Fruit fly (Drosophila melanogaster) whole organism, embryonic: ENCODE data around the gene LysB.

Source experiments
- Atf6 ChIP-seq: fragments of 200-800 bp; sonication (Bioruptor generic); IDR thresholded peaks from 2 replicates; pipeline ENCODE4 v1.3.6; 2022; ENCODE audit warnings: missing biosample characterization, missing genetic modification characterization
- Bteb2 ChIP-seq: fragments of 200-800 bp; sonication (Bioruptor generic); optimal IDR thresholded peaks from 2 replicates; lab custom pipeline; 2016; ENCODE audit warnings: missing biosample characterization, missing genetic modification characterization
- CG10209 ChIP-seq: fragments of 200-800 bp; sonication (Bioruptor generic); optimal IDR thresholded peaks from 3 replicates; lab custom pipeline; 2017; ENCODE audit warnings: missing biosample characterization, mild to moderate bottlenecking, missing genetic modification characterization, missing genetic modification reagents
- CG10321 ChIP-seq: fragments of 200-800 bp; sonication (Bioruptor generic); IDR thresholded peaks from 2 replicates; pipeline ENCODE4 v1.3.6; 2022; ENCODE audit warnings: missing biosample characterization, missing genetic modification characterization
- CG1233 ChIP-seq: fragments of 200-800 bp; sonication (Bioruptor generic); optimal IDR thresholded peaks from 4 replicates; lab custom pipeline; 2018; ENCODE audit warnings: missing biosample characterization, mild to moderate bottlenecking, missing genetic modification characterization
- CG13894 ChIP-seq: fragments of 200-800 bp; sonication (Bioruptor generic); optimal IDR thresholded peaks from 3 replicates; lab custom pipeline; 2018; ENCODE audit warnings: missing biosample characterization, mild to moderate bottlenecking, missing genetic modification characterization, moderate library complexity
- CG14050 ChIP-seq: fragments of 200-800 bp; sonication (Bioruptor generic); IDR thresholded peaks from 3 replicates; pipeline ENCODE4 v1.3.6; 2022; ENCODE audit warnings: missing biosample characterization, missing genetic modification characterization
- CG1602 ChIP-seq: fragments of 200-800 bp; sonication (Bioruptor generic); optimal IDR thresholded peaks from 3 replicates; lab custom pipeline; 2016; ENCODE audit warnings: missing biosample characterization, missing genetic modification characterization
- CG1603 ChIP-seq: fragments of 200-800 bp; sonication (Bioruptor generic); optimal IDR thresholded peaks from 2 replicates; lab custom pipeline; 2019; ENCODE audit warnings: missing biosample characterization, mild to moderate bottlenecking, missing genetic modification characterization, moderate library complexity
- CG17385 ChIP-seq: fragments of 200-800 bp; sonication (Bioruptor generic); optimal IDR thresholded peaks from 3 replicates; lab custom pipeline; 2018; ENCODE audit warnings: missing biosample characterization, mild to moderate bottlenecking, missing genetic modification characterization
- CG17829 ChIP-seq: fragments of 200-800 bp; optimal IDR thresholded peaks from 2 replicates; lab custom pipeline; 2019; ENCODE audit warnings: missing biosample characterization, mild to moderate bottlenecking, missing genetic modification characterization, moderate library complexity
- CG2199 ChIP-seq: fragments of 200-800 bp; sonication (Bioruptor generic); IDR thresholded peaks from 3 replicates; pipeline ENCODE4 v1.3.6; 2022; ENCODE audit warnings: missing biosample characterization, missing genetic modification characterization
- CG2202 ChIP-seq: fragments of 200-800 bp; sonication (Bioruptor generic); optimal IDR thresholded peaks from 2 replicates; lab custom pipeline; 2018; ENCODE audit warnings: missing biosample characterization, mild to moderate bottlenecking, missing genetic modification characterization
- CG2678 ChIP-seq: fragments of 200-800 bp; sonication (Bioruptor generic); optimal IDR thresholded peaks from 3 replicates; lab custom pipeline; 2019; ENCODE audit warnings: missing biosample characterization, mild to moderate bottlenecking, missing genetic modification characterization, moderate library complexity
- CG4282 ChIP-seq: fragments of 200-800 bp; sonication (Bioruptor generic); optimal IDR thresholded peaks from 2 replicates; lab custom pipeline; 2016; ENCODE audit warnings: missing biosample characterization, missing genetic modification characterization
- CG7963 ChIP-seq: fragments of 200-800 bp; sonication (Bioruptor generic); IDR thresholded peaks from 3 replicates; pipeline ENCODE4 v1.3.6; 2022; ENCODE audit warnings: missing biosample characterization, missing genetic modification characterization; ENCODE audit not compliant: partially characterized antibody
- CG8281 ChIP-seq: fragments of 200-800 bp; sonication (Bioruptor generic); optimal IDR thresholded peaks from 2 replicates; lab custom pipeline; 2018; ENCODE audit warnings: missing biosample characterization, mild to moderate bottlenecking, missing genetic modification characterization, moderate library complexity
- CG8359 ChIP-seq: fragments of 200-800 bp; sonication (Bioruptor generic); optimal IDR thresholded peaks from 2 replicates; lab custom pipeline; 2017; ENCODE audit warnings: missing biosample characterization, mild to moderate bottlenecking, missing genetic modification characterization, borderline replicate concordance
- CG8924 ChIP-seq: fragments of 200-800 bp; optimal IDR thresholded peaks from 3 replicates; lab custom pipeline; 2019; ENCODE audit warnings: missing biosample characterization, mild to moderate bottlenecking, missing genetic modification characterization, moderate library complexity
- CG8944 ChIP-seq: fragments of 200-800 bp; sonication (Bioruptor generic); optimal IDR thresholded peaks from 3 replicates; lab custom pipeline; 2016; ENCODE audit warnings: missing biosample characterization, missing genetic modification characterization
- CG9609 ChIP-seq: fragments of 200-800 bp; sonication (Bioruptor generic); optimal IDR thresholded peaks from 3 replicates; lab custom pipeline; 2016; ENCODE audit warnings: missing biosample characterization, missing genetic modification characterization
- D19A ChIP-seq: fragments of 200-800 bp; optimal IDR thresholded peaks from 3 replicates; lab custom pipeline; 2019; ENCODE audit warnings: missing biosample characterization, mild to moderate bottlenecking, missing genetic modification characterization, moderate library complexity
- Doc2 ChIP-seq: fragments of 200-800 bp; sonication (Bioruptor generic); IDR thresholded peaks from 2 replicates; pipeline ENCODE4 v1.3.6; 2022; ENCODE audit warnings: missing biosample characterization, missing genetic modification characterization
- Doc3 ChIP-seq: fragments of 200-800 bp; sonication (Bioruptor generic); IDR thresholded peaks from 3 replicates; pipeline ENCODE4 v1.3.6; 2022; ENCODE audit warnings: missing biosample characterization, missing genetic modification characterization; ENCODE audit not compliant: partially characterized antibody
- ERR ChIP-seq: fragments of 200-800 bp; sonication (Bioruptor generic); optimal IDR thresholded peaks from 2 replicates; lab custom pipeline; 2016; ENCODE audit warnings: missing biosample characterization, missing genetic modification characterization
- H15 ChIP-seq: fragments of 200-800 bp; sonication (Bioruptor generic); IDR thresholded peaks from 3 replicates; pipeline ENCODE4 v1.3.6; 2022; ENCODE audit warnings: missing biosample characterization, missing genetic modification characterization
- HHEX ChIP-seq: fragments of 200-800 bp; sonication (Bioruptor generic); optimal IDR thresholded peaks from 3 replicates; lab custom pipeline; 2017; ENCODE audit warnings: missing biosample characterization, mild to moderate bottlenecking, missing genetic modification characterization, missing genetic modification reagents
- Hand ChIP-seq: fragments of 200-800 bp; sonication (Bioruptor generic); optimal IDR thresholded peaks from 2 replicates; lab custom pipeline; 2017; ENCODE audit warnings: mild to moderate bottlenecking, missing biosample characterization, missing genetic modification reagents, missing genetic modification characterization
- Kr ChIP-seq: fragments of 200-800 bp; sonication (Bioruptor generic); optimal IDR thresholded peaks from 2 replicates; lab custom pipeline; 2017; ENCODE audit warnings: missing biosample characterization, mild to moderate bottlenecking, missing genetic modification characterization
- NC2α ChIP-seq: fragments of 200-800 bp; sonication (Bioruptor generic); optimal IDR thresholded peaks from 2 replicates; lab custom pipeline; 2016; ENCODE audit warnings: missing biosample characterization, missing genetic modification characterization
- Nf-YC ChIP-seq: fragments of 200-800 bp; optimal IDR thresholded peaks from 3 replicates; lab custom pipeline; 2019; ENCODE audit warnings: missing biosample characterization, mild to moderate bottlenecking, missing genetic modification characterization, moderate library complexity
- bcd ChIP-seq: fragments of 200-800 bp; sonication (Bioruptor generic); optimal IDR thresholded peaks from 2 replicates; lab custom pipeline; 2017; ENCODE audit warnings: missing biosample characterization, mild to moderate bottlenecking, missing genetic modification characterization
- cad ChIP-seq: fragments of >200 bp; optimal IDR thresholded peaks from 2 replicates; lab custom pipeline; 2017; ENCODE audit warnings: missing biosample characterization, missing genetic modification characterization
- chn ChIP-seq: fragments of 200-800 bp; sonication (Bioruptor generic); optimal IDR thresholded peaks from 2 replicates; lab custom pipeline; 2016; ENCODE audit warnings: missing biosample characterization, missing genetic modification characterization
- dysf ChIP-seq: fragments of 200-800 bp; sonication (Bioruptor generic); IDR thresholded peaks from 3 replicates; pipeline ENCODE4 v1.3.6; 2022; ENCODE audit warnings: missing biosample characterization, missing genetic modification characterization
- ems ChIP-seq: fragments of 200-800 bp; sonication (Bioruptor generic); optimal IDR thresholded peaks from 3 replicates; lab custom pipeline; 2016; ENCODE audit warnings: missing biosample characterization, missing genetic modification characterization
- gce ChIP-seq: fragments of 200-800 bp; sonication (Bioruptor generic); IDR thresholded peaks from 3 replicates; pipeline ENCODE4 v1.3.6; 2022; ENCODE audit warnings: missing biosample characterization, missing genetic modification characterization
- grn ChIP-seq: fragments of 200-800 bp; sonication (Bioruptor generic); optimal IDR thresholded peaks from 3 replicates; lab custom pipeline; 2017; ENCODE audit warnings: missing biosample characterization, missing genetic modification characterization
- hb ChIP-seq: fragments of 200-800 bp; sonication (Bioruptor generic); IDR thresholded peaks from 3 replicates; pipeline ENCODE4 v1.3.6; 2022; ENCODE audit warnings: missing biosample characterization, missing genetic modification characterization; ENCODE audit not compliant: partially characterized antibody
- hkb ChIP-seq, 2 experiments: fragments of 200-800 bp in 1 of 2; fragments of >200 bp in 1 of 2; sonication (Bioruptor generic) in 1 of 2; IDR thresholded peaks in 1 of 2; optimal IDR thresholded peaks in 1 of 2; 2 replicates each; pipeline versions ENCODE4 v1.3.6 to Lab custom; 2017 to 2022; ENCODE audit warnings: missing biosample characterization in 1 of 2, missing genetic modification characterization in 1 of 2
- hth ChIP-seq: fragments of >200 bp; optimal IDR thresholded peaks from 2 replicates; lab custom pipeline; 2017; ENCODE audit warnings: inconsistent platforms
- luna ChIP-seq: fragments of 200-800 bp; sonication (Bioruptor generic); optimal IDR thresholded peaks from 2 replicates; lab custom pipeline; 2016; ENCODE audit warnings: missing biosample characterization, missing genetic modification characterization
- nerfin-1 ChIP-seq: fragments of 200-800 bp; sonication (Bioruptor generic); optimal IDR thresholded peaks from 3 replicates; lab custom pipeline; 2019; ENCODE audit warnings: missing biosample characterization, mild to moderate bottlenecking, missing genetic modification characterization, moderate library complexity
- nerfin-2 ChIP-seq: fragments of 200-800 bp; sonication (Bioruptor generic); IDR thresholded peaks from 2 replicates; pipeline ENCODE4 v1.3.6; 2022; ENCODE audit warnings: missing biosample characterization, missing genetic modification characterization; ENCODE audit not compliant: partially characterized antibody
- odd ChIP-seq: fragments of 200-800 bp; sonication (Bioruptor generic); optimal IDR thresholded peaks from 2 replicates; lab custom pipeline; 2017; ENCODE audit warnings: missing biosample characterization, mild to moderate bottlenecking, missing genetic modification characterization
- pnt ChIP-seq: fragments of 200-800 bp; sonication (Bioruptor generic); optimal IDR thresholded peaks from 3 replicates; lab custom pipeline; 2016; ENCODE audit warnings: missing biosample characterization, missing genetic modification characterization
- repo ChIP-seq: fragments of 200-800 bp; sonication (Bioruptor generic); optimal IDR thresholded peaks from 2 replicates; lab custom pipeline; 2016; ENCODE audit warnings: missing biosample characterization, missing genetic modification characterization
- sqz ChIP-seq: fragments of 200-800 bp; sonication (Bioruptor generic); optimal IDR thresholded peaks from 3 replicates; lab custom pipeline; 2018; ENCODE audit warnings: missing biosample characterization, mild to moderate bottlenecking, missing genetic modification characterization
- tll ChIP-seq, 2 experiments: fragments of 200-800 bp in 1 of 2; fragments of >200 bp in 1 of 2; sonication (Bioruptor generic) in 1 of 2; optimal IDR thresholded peaks; 2 replicates each; lab custom pipeline; 2017 to 2019; ENCODE audit warnings: missing biosample characterization in 2 of 2, missing genetic modification characterization in 2 of 2, mild to moderate bottlenecking in 1 of 2, moderate library complexity in 1 of 2
- trh ChIP-seq: fragments of 200-800 bp; sonication (Bioruptor generic); optimal IDR thresholded peaks from 2 replicates; lab custom pipeline; 2016; ENCODE audit warnings: missing biosample characterization, missing genetic modification characterization

The LysB gene

DNA sequence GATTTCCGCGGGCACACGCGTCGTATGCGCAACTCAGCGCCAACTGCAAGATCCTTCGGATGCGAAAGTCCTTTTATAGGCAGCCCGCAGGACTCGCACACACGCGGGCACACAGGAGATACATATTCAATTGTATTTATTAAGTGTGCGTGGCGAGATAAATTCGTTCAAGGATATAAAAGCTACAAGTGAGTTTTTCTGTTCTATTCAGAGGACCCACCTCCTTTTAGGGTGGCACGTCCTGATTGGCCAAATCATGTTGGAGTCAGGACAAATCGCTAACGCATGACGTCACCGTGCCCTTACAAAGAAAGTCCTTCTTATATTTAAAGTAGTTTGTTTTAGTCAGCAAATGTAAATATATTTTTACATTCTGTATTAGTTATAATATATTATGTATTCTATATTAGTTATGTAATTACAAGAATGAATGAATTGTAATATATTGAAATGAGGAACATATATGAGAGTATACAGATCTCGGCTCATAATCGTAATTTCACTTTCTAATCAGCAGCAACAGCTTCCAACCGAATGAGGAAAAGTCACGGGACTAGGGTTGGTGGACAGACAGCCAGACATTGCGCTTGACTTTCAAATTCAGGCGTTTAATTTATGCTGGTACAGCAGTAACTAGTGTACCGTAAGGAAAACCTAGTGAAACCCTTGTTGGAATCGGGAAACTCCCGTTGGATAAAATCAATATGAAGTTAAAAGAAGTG, 13.9 kb upstream of the LysB start, which contains the start of gene Trhn (continued):
- TF ChIP-seq dysf (GFP tag; lab: Robert Waterston, UW) (peak; percentile 11; the same call in 1 of the 3 replicates), Doc3 (GFP tag; lab: Robert Waterston, UW) (no peak), D19A (tag; lab: Kevin White, UChicago) (peak; percentile 76), hb (GFP tag; lab: Robert Waterston, UW) (no peak), sqz (GFP tag; lab: Kevin White, UChicago) (no peak), ems (GFP tag; lab: Kevin White, UChicago) (no peak), nerfin-2 (GFP tag; lab: Robert Waterston, UW) (no peak), CG13894 (peak; percentile 52), gce (no peak), repo (GFP tag; lab: Kevin White, UChicago) (no peak), Kr (GFP tag; lab: Kevin White, UChicago) (no peak), CG14050 (GFP tag; lab: Robert Waterston, UW) (no peak), odd (GFP tag; lab: Kevin White, UChicago) (no peak), bcd (GFP tag; lab: Kevin White, UChicago) (no peak), CG10321 (GFP tag; lab: Robert Waterston, UW) (no peak), Nf-YC (tag; lab: Kevin White, UChicago) (peak; percentile 83), CG1233 (GFP tag; lab: Kevin White, UChicago) (no peak), pnt (no peak), Bteb2 (GFP tag; lab: Kevin White, UChicago) (no peak), CG2202 (tag; lab: Kevin White, UChicago) (no peak), NC2α (GFP tag; lab: Kevin White, UChicago) (no peak), CG8359 (GFP tag; lab: Kevin White, UChicago) (no peak), CG2199 (GFP tag; lab: Robert Waterston, UW) (no peak), CG9609 (no peak), trh (GFP tag; lab: Kevin White, UChicago) (no peak), CG1602 (no peak), hkb (optimal IDR thresholded peaks at IDR 0.05; lab: Kevin White, UChicago) (no peak), hkb (GFP tag; IDR thresholded peaks at IDR 0.05; lab: Robert Waterston, UW) (no peak), grn (GFP tag; lab: Kevin White, UChicago) (no peak), Doc2 (no peak), nerfin-1 (tag; lab: Kevin White, UChicago) (no peak), Atf6 (GFP tag; lab: Robert Waterston, UW) (no peak), CG2678 (tag; lab: Kevin White, UChicago) (peak; percentile 70), CG17385 (no peak), chn (GFP tag; lab: Kevin White, UChicago) (no peak), HHEX (no peak), CG8924 (tag; lab: Kevin White, UChicago) (no peak), Hand (GFP tag; lab: Kevin White, UChicago) (no peak), CG10209 (GFP tag; lab: Kevin White, UChicago) (no peak), tll (GFP tag; optimal IDR thresholded peaks at IDR 0.05; lab: Kevin White, UChicago) (no peak), luna (GFP tag; lab: Kevin White, UChicago) (no peak), cad (no peak), CG4282 (no peak), ERR (no peak), CG8944 (GFP tag; lab: Kevin White, UChicago) (no peak), CG8281 (tag; lab: Kevin White, UChicago) (no peak), CG7963 (GFP tag; lab: Robert Waterston, UW) (no peak), CG17829 (no peak), CG1603 (no peak), H15 (GFP tag; lab: Robert Waterston, UW) (no peak), hth (lab: Kevin White, UChicago) (no peak)
